Worm (Caenorhabditis elegans) whole organism, late embryonic: Measurements from ENCODE around the gene psf-1.
A peak's percentile ranks its signal among the peaks of the same experiment; 100 is the strongest.

ENCODE experiments used
- C38D4.7 ChIP-seq: fragments of 200-800 bp; sonication (Bioruptor generic); optimal IDR thresholded peaks from 2 replicates; lab custom pipeline; 2018; ENCODE audit warnings: mild to moderate bottlenecking, missing genetic modification characterization, moderate library complexity, missing compliant biosample characterization
- F13H6.1 ChIP-seq: sonication (generic microtip); optimal IDR thresholded peaks from 2 replicates; lab custom pipeline; 2016; ENCODE audit warnings: missing genetic modification characterization, missing compliant biosample characterization
- K02D7.2 ChIP-seq: sonication (generic microtip); optimal IDR thresholded peaks from 2 replicates; lab custom pipeline; 2017; ENCODE audit warnings: mild to moderate bottlenecking, missing genetic modification characterization, missing compliant biosample characterization
- K09A11.1 ChIP-seq: sonication (generic microtip); optimal IDR thresholded peaks from 2 replicates; lab custom pipeline; 2017; ENCODE audit warnings: antibody characterized with exemption, mild to moderate bottlenecking, missing genetic modification characterization, missing compliant biosample characterization; ENCODE audit not compliant: insufficient read depth
- Y22D7AL.16 ChIP-seq: sonication (generic microtip); optimal IDR thresholded peaks from 2 replicates; lab custom pipeline; 2016; ENCODE audit warnings: missing genetic modification characterization, missing compliant biosample characterization
- ama-1 ChIP-seq: fragments of 150-350 bp; optimal IDR thresholded peaks from 2 replicates; lab custom pipeline; 2014
- ceh-14 ChIP-seq: sonication (generic microtip); optimal IDR thresholded peaks from 2 replicates; lab custom pipeline; 2016; ENCODE audit warnings: missing genotype, missing genetic modification characterization, missing compliant biosample characterization
- ceh-18 ChIP-seq: sonication (generic microtip); optimal IDR thresholded peaks from 2 replicates; lab custom pipeline; 2016; ENCODE audit warnings: missing genetic modification characterization, missing compliant biosample characterization
- ceh-19 ChIP-seq: fragments of 200-800 bp; sonication (Bioruptor generic); optimal IDR thresholded peaks from 2 replicates; lab custom pipeline; 2018; ENCODE audit warnings: mild to moderate bottlenecking, missing genetic modification characterization, missing compliant biosample characterization
- ceh-24 ChIP-seq: sonication (generic microtip); optimal IDR thresholded peaks from 2 replicates; lab custom pipeline; 2016; ENCODE audit warnings: mild to moderate bottlenecking, missing genetic modification characterization, missing compliant biosample characterization
- ceh-30 ChIP-seq: fragments of 150-350 bp; optimal IDR thresholded peaks from 2 replicates; lab custom pipeline; 2014; ENCODE audit warnings: missing biosample characterization, missing genetic modification characterization
- ceh-31 ChIP-seq: sonication (generic microtip); optimal IDR thresholded peaks from 2 replicates; lab custom pipeline; 2016; ENCODE audit warnings: missing genetic modification characterization, missing compliant biosample characterization
- ceh-34 ChIP-seq: sonication (generic microtip); optimal IDR thresholded peaks from 2 replicates; lab custom pipeline; 2016; ENCODE audit warnings: mild to moderate bottlenecking, missing genetic modification characterization, missing compliant biosample characterization
- ceh-45 ChIP-seq: fragments of 200-800 bp; sonication (Bioruptor generic); IDR thresholded peaks from 2 replicates; pipeline ENCODE4 v1.3.6; 2022; ENCODE audit warnings: missing genetic modification reagents, missing genetic modification characterization, missing compliant biosample characterization
- ceh-48 ChIP-seq: sonication (generic microtip); optimal IDR thresholded peaks from 2 replicates; lab custom pipeline; 2016; ENCODE audit warnings: missing genetic modification characterization, inconsistent platforms, missing compliant biosample characterization
- ceh-6 ChIP-seq: fragments of 200-800 bp; sonication (Bioruptor generic); optimal IDR thresholded peaks from 2 replicates; lab custom pipeline; 2018; ENCODE audit warnings: mild to moderate bottlenecking, missing genetic modification characterization, missing compliant biosample characterization
- ceh-9 ChIP-seq: sonication (generic microtip); optimal IDR thresholded peaks from 2 replicates; lab custom pipeline; 2016; ENCODE audit warnings: mild to moderate bottlenecking, missing genetic modification characterization, inconsistent platforms, missing compliant biosample characterization
- che-1 ChIP-seq: sonication (generic microtip); optimal IDR thresholded peaks from 2 replicates; lab custom pipeline; 2016; ENCODE audit warnings: mild to moderate bottlenecking, missing genetic modification characterization, missing compliant biosample characterization
- dmd-4 ChIP-seq: sonication (generic microtip); optimal IDR thresholded peaks from 2 replicates; lab custom pipeline; 2016; ENCODE audit warnings: borderline replicate concordance, missing genetic modification characterization, missing compliant biosample characterization
- dve-1 ChIP-seq: sonication (generic microtip); optimal IDR thresholded peaks from 2 replicates; lab custom pipeline; 2017; ENCODE audit warnings: antibody characterized with exemption, mild to moderate bottlenecking, missing genetic modification characterization, missing compliant biosample characterization
- elt-2 ChIP-seq: sonication (generic microtip); optimal IDR thresholded peaks from 2 replicates; lab custom pipeline; 2016; ENCODE audit warnings: missing genetic modification reagents, missing genetic modification characterization, missing compliant biosample characterization
- elt-4 ChIP-seq: sonication (generic microtip); optimal IDR thresholded peaks from 2 replicates; lab custom pipeline; 2016; ENCODE audit warnings: missing genetic modification characterization, missing compliant biosample characterization
- fax-1 ChIP-seq: sonication (generic microtip); optimal IDR thresholded peaks from 2 replicates; lab custom pipeline; 2016; ENCODE audit warnings: missing genotype, missing genetic modification characterization, missing compliant biosample characterization
- hlh-13 ChIP-seq: fragments of 200-800 bp; sonication (Bioruptor generic); optimal IDR thresholded peaks from 2 replicates; lab custom pipeline; 2018; ENCODE audit warnings: mild to moderate bottlenecking, missing genetic modification characterization, missing compliant biosample characterization
- hlh-30 ChIP-seq: sonication (generic microtip); optimal IDR thresholded peaks from 2 replicates; lab custom pipeline; 2017; ENCODE audit warnings: antibody characterized with exemption, missing genetic modification characterization, missing compliant biosample characterization; ENCODE audit not compliant: insufficient read depth
- hlh-6 ChIP-seq: sonication (generic microtip); optimal IDR thresholded peaks from 2 replicates; lab custom pipeline; 2016; ENCODE audit warnings: missing genotype, missing genetic modification characterization, missing compliant biosample characterization
- hlh-8 ChIP-seq: sonication (generic microtip); optimal IDR thresholded peaks from 2 replicates; lab custom pipeline; 2016; ENCODE audit warnings: missing genotype, missing genetic modification characterization, missing compliant biosample characterization
- lim-6 ChIP-seq: sonication (generic microtip); optimal IDR thresholded peaks from 2 replicates; lab custom pipeline; 2016; ENCODE audit warnings: missing genetic modification characterization, missing compliant biosample characterization
- lin-11 ChIP-seq: fragments of 200-800 bp; sonication (Bioruptor generic); optimal IDR thresholded peaks from 2 replicates; lab custom pipeline; 2018; ENCODE audit warnings: mild to moderate bottlenecking, missing genetic modification characterization, missing compliant biosample characterization
- madf-2 ChIP-seq: sonication (generic microtip); optimal IDR thresholded peaks from 2 replicates; lab custom pipeline; 2017; ENCODE audit warnings: missing genetic modification characterization, missing compliant biosample characterization
- npax-4 ChIP-seq: sonication (generic microtip); optimal IDR thresholded peaks from 2 replicates; lab custom pipeline; 2016; ENCODE audit warnings: missing genetic modification characterization, missing compliant biosample characterization
- odd-2 ChIP-seq: sonication (generic microtip); optimal IDR thresholded peaks from 2 replicates; lab custom pipeline; 2017; ENCODE audit warnings: antibody characterized with exemption, mild to moderate bottlenecking, missing genetic modification characterization, missing compliant biosample characterization
- pat-9 ChIP-seq: fragments of 200-800 bp; sonication (Bioruptor generic); optimal IDR thresholded peaks from 2 replicates; lab custom pipeline; 2018; ENCODE audit warnings: mild to moderate bottlenecking, missing genetic modification characterization, moderate library complexity, missing compliant biosample characterization
- pax-1 ChIP-seq: fragments of 150-350 bp; optimal IDR thresholded peaks from 2 replicates; lab custom pipeline; 2014; ENCODE audit warnings: missing biosample characterization, missing genetic modification characterization
- pha-4 ChIP-seq: fragments of 150-350 bp; optimal IDR thresholded peaks from 2 replicates; lab custom pipeline; 2018; ENCODE audit warnings: missing biosample characterization, missing genetic modification reagents, missing genetic modification characterization
- pqm-1 ChIP-seq: sonication (generic microtip); optimal IDR thresholded peaks from 2 replicates; lab custom pipeline; 2016; ENCODE audit warnings: missing genetic modification characterization, missing compliant biosample characterization
- pros-1 ChIP-seq: fragments of 150-350 bp; optimal IDR thresholded peaks from 2 replicates; lab custom pipeline; 2014; ENCODE audit warnings: missing biosample characterization, missing genetic modification reagents, missing genetic modification characterization
- ref-2 ChIP-seq: sonication (generic microtip); optimal IDR thresholded peaks from 2 replicates; lab custom pipeline; 2016; ENCODE audit warnings: missing genetic modification characterization, missing compliant biosample characterization
- sdc-2 ChIP-seq: sonication (generic microtip); optimal IDR thresholded peaks from 2 replicates; lab custom pipeline; 2016; ENCODE audit warnings: missing genotype, missing genetic modification characterization, missing compliant biosample characterization
- sox-2 ChIP-seq: fragments of 200-800 bp; sonication (Bioruptor generic); IDR thresholded peaks from 2 replicates; pipeline ENCODE4 v1.3.6; 2022; ENCODE audit warnings: missing genetic modification reagents, missing genetic modification characterization, missing compliant biosample characterization
- sox-4 ChIP-seq: sonication (generic microtip); optimal IDR thresholded peaks from 2 replicates; lab custom pipeline; 2017; ENCODE audit warnings: mild to moderate bottlenecking, missing genetic modification characterization, inconsistent platforms, missing compliant biosample characterization
- tbx-2 ChIP-seq: sonication (generic microtip); optimal IDR thresholded peaks from 2 replicates; lab custom pipeline; 2016; ENCODE audit warnings: missing genetic modification characterization, missing compliant biosample characterization
- tbx-7 ChIP-seq: sonication (generic microtip); optimal IDR thresholded peaks from 2 replicates; lab custom pipeline; 2016; ENCODE audit warnings: missing genotype, missing genetic modification characterization, missing compliant biosample characterization
- ttx-3 ChIP-seq: sonication (generic microtip); optimal IDR thresholded peaks from 2 replicates; lab custom pipeline; 2016; ENCODE audit warnings: missing genetic modification reagents, missing genetic modification characterization, missing compliant biosample characterization
- unc-42 ChIP-seq: sonication (generic microtip); optimal IDR thresholded peaks from 2 replicates; lab custom pipeline; 2016; ENCODE audit warnings: missing genotype, missing genetic modification characterization, missing compliant biosample characterization
- ztf-16 ChIP-seq: sonication (generic microtip); optimal IDR thresholded peaks from 2 replicates; lab custom pipeline; 2017; ENCODE audit warnings: missing genetic modification characterization, missing compliant biosample characterization

Gene psf-1

ce11 chrII:9936859-9937258, 31.6 kb upstream of the psf-1 start, which contains the start of gene C05C10.3:
TSS of gene C05C10.3 (minus strand) at chrII:9936893.
- no peak for TF ChIP-seq ceh-31
- no peak for TF ChIP-seq pha-4 (tag; lab: Kevin White, UChicago)
- peak; percentile 30 for TF ChIP-seq elt-2 (tag; lab: Kevin White, UChicago)
- TF ChIP-seq, all 69 proteins: peak for 1

DNA sequence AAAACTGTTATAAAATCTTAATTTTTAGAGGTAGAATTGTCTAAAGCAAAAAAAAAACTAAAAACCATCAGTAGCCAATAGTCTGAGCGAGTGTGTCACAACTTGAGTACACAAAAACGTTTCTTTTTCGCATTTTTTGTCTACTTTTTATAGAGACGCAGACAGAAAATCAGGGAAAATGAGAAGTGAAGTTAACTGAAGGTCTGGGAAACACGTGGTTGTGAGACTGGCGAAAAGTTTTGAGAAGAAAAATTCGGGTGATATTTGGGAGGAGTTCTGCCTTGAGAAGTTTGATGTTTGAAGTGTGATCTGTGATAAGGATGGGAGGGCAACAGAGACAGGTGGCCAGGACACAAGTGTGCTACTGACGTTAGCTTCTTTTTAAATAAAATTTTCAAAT, 30.9 kb upstream of the psf-1 start:
- no peak for TF ChIP-seq ceh-34
- no peak for TF ChIP-seq pax-1 (tag; lab: Kevin White, UChicago)
- no peak for TF ChIP-seq C38D4.7 (GFP tag; lab: Kevin White, UChicago)
- TF ChIP-seq hlh-13 (GFP tag; lab: Kevin White, UChicago) = no peak
- TF ChIP-seq ama-1 (lab: Kevin White, UChicago) = no peak
- peak; percentile 50 for TF ChIP-seq hlh-30
- TF ChIP-seq ceh-18 = peak; percentile 58
- no peak for TF ChIP-seq tbx-7 (tag; lab: Kevin White, UChicago)
- TF ChIP-seq, all 69 proteins: peak for 2

- TF ChIP-seq ceh-14 (no peak), pha-4 (tag; lab: Kevin White, UChicago) (no peak), sox-4 (tag; lab: Kevin White, UChicago) (no peak), madf-2 (tag; lab: Kevin White, UChicago) (no peak), elt-4 (tag; lab: Kevin White, UChicago) (no peak), ceh-31 (no peak), unc-42 (tag; lab: Kevin White, UChicago) (no peak), odd-2 (tag; lab: Kevin White, UChicago) (no peak)
Observed at ce11 chrII:9938877-9939276, 29.6 kb upstream of the psf-1 start, which contains the start of the genes C05C10.7 and C05C10.5. TSS of gene C05C10.7 (minus strand) at chrII:9938971. TSS of gene C05C10.5 (plus strand) at chrII:9939040.

DNA sequence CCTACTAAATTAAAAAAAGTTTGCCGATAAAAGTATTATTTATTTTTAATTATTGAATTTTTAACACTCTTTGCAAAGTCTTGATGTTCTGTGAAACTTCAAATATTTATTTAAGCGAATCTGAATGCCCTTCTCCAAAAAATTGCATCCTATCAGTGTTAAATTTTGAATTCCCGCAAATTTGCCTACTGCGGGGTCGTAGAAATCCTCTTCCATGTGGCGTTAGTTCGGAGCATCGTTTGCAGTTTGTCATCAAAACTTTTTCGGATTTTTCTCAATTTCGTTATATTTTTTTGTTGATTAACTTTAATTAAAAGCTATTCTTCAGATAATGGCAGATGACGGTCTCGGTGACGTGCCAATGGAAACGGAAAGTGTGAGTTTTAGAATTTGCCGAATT, 28.0 kb upstream of the psf-1 start, which contains the start of gene ufd-3:
Gene ufd-3, plus strand, starts transcription at position 324 of the 400 bp plus-strand sequence.
- TF ChIP-seq dmd-4 (tag; lab: Kevin White, UChicago) (no peak), pros-1 (no peak), pat-9 (tag; lab: Kevin White, UChicago) (no peak), ttx-3 (peak; percentile 60), elt-2 (tag; lab: Kevin White, UChicago) (peak; percentile 74), ztf-16 (tag; lab: Kevin White, UChicago) (peak; percentile 79), ceh-45 (GFP tag; lab: Robert Waterston, UW) (no peak), madf-2 (tag; lab: Kevin White, UChicago) (no peak), F13H6.1 (peak; percentile 63), lin-11 (tag; lab: Kevin White, UChicago) (no peak), odd-2 (tag; lab: Kevin White, UChicago) (no peak), ceh-24 (tag; lab: Kevin White, UChicago) (no peak), ceh-18 (peak; percentile 46), K09A11.1 (tag; lab: Kevin White, UChicago) (no peak), C38D4.7 (GFP tag; lab: Kevin White, UChicago) (no peak), npax-4 (tag; lab: Kevin White, UChicago) (no peak), pha-4 (tag; lab: Kevin White, UChicago) (no peak), Y22D7AL.16 (tag; lab: Kevin White, UChicago) (peak; percentile 29), sox-2 (GFP tag; lab: Robert Waterston, UW) (no peak), K02D7.2 (no peak), ceh-31 (peak; percentile 98), hlh-8 (tag; lab: Kevin White, UChicago) (peak; percentile 85), hlh-6 (tag; lab: Kevin White, UChicago) (peak; percentile 18), tbx-2 (tag; lab: Kevin White, UChicago) (peak; percentile 89), che-1 (tag; lab: Kevin White, UChicago) (peak; percentile 5), ceh-9 (tag; lab: Kevin White, UChicago) (no peak), lim-6 (tag; lab: Kevin White, UChicago) (peak; percentile 60), ceh-48 (tag; lab: Kevin White, UChicago) (no peak), pqm-1 (tag; lab: Kevin White, UChicago) (peak; percentile 56), hlh-30 (no peak), ref-2 (tag; lab: Kevin White, UChicago) (peak; percentile 90), fax-1 (tag; lab: Kevin White, UChicago) (peak; percentile 76), ceh-30 (peak; percentile 2), ceh-6 (GFP tag; lab: Kevin White, UChicago) (peak; percentile 3), ceh-19 (GFP tag; lab: Kevin White, UChicago) (no peak), sdc-2 (peak; percentile 15), dve-1 (peak; percentile 10)
